Fruit fly (Drosophila melanogaster): ENCODE measurements around the gene nudC.

DNA sequence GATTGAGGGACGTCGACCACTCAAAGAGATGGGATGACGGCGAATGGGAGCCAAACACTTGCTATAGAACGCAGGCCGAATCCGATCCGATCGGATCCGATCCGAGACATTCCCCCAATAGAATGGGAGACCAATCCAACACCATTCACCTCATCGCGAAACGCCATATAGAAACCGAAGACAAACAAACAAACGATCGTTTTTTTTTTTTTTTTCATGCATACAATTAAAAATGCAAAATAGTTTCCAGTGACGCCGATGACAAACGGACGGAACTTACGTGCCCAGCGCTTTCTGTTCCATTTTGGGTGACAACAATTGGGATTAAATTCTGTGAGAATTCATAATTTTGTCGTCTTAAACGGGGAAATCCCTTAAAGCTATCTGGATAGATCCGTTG, 9.2 kb downstream of the nudC start:
- TF ChIP-seq acj6 (GFP tag; optimal IDR thresholded peaks at IDR 0.05) = no peak
- no peak for TF ChIP-seq fd59A (GFP tag; optimal IDR thresholded peaks at IDR 0.05)
- TF ChIP-seq Eip75B (GFP tag; optimal IDR thresholded peaks at IDR 0.05) = no peak
- no peak for TF ChIP-seq CG6854 (GFP tag; optimal IDR thresholded peaks at IDR 0.05)
- no peak for TF ChIP-seq CG7368 (GFP tag; optimal IDR thresholded peaks at IDR 0.05)
- TF ChIP-seq Ets21C (GFP tag; optimal IDR thresholded peaks at IDR 0.05) = no peak
- TF ChIP-seq CG9139 (GFP tag; optimal IDR thresholded peaks at IDR 0.05) = no peak
- TF ChIP-seq CG3919 (GFP tag; optimal IDR thresholded peaks at IDR 0.05) = no peak

Measured in whole organism, prepupa.